Fruit fly (Drosophila melanogaster) whole organism, embryonic: Measurements from ENCODE around the gene AP-1sigma.

ENCODE experiments used
- ATbp ChIP-seq: fragments of 200-800 bp; sonication (Bioruptor generic); optimal IDR thresholded peaks from 2 replicates; lab custom pipeline; 2017; ENCODE audit warnings: missing biosample characterization, mild to moderate bottlenecking, missing genetic modification characterization, missing genetic modification reagents
- Ada2b ChIP-seq: fragments of 200-800 bp; sonication (Bioruptor generic); IDR thresholded peaks from 2 replicates; pipeline ENCODE4 v1.3.6; 2022; ENCODE audit warnings: missing biosample characterization, missing genetic modification characterization
- Bdp1 ChIP-seq: fragments of 200-800 bp; sonication (Bioruptor generic); optimal IDR thresholded peaks from 3 replicates; lab custom pipeline; 2016; ENCODE audit warnings: missing biosample characterization, missing genetic modification characterization
- BtbVII ChIP-seq: fragments of 200-800 bp; sonication (Bioruptor generic); optimal IDR thresholded peaks from 3 replicates; lab custom pipeline; 2017; ENCODE audit warnings: missing biosample characterization, mild to moderate bottlenecking, missing genetic modification characterization
- CG10147 ChIP-seq: fragments of 200-800 bp; sonication (Bioruptor generic); optimal IDR thresholded peaks from 2 replicates; lab custom pipeline; 2019; ENCODE audit warnings: missing biosample characterization, mild to moderate bottlenecking, missing genetic modification characterization, moderate library complexity
- CG10565 ChIP-seq: fragments of 200-800 bp; sonication (Bioruptor generic); optimal IDR thresholded peaks from 3 replicates; lab custom pipeline; 2016; ENCODE audit warnings: missing biosample characterization, mild to moderate bottlenecking, missing genetic modification characterization
- CG10979 ChIP-seq: fragments of 200-800 bp; sonication (Bioruptor generic); optimal IDR thresholded peaks from 2 replicates; lab custom pipeline; 2018; ENCODE audit warnings: missing biosample characterization, mild to moderate bottlenecking, missing genetic modification characterization, moderate library complexity
- CG12942 ChIP-seq: fragments of 200-800 bp; sonication (Bioruptor generic); optimal IDR thresholded peaks from 3 replicates; lab custom pipeline; 2016; ENCODE audit warnings: missing biosample characterization, missing genetic modification characterization
- CG13287 ChIP-seq: fragments of 200-800 bp; sonication (Bioruptor generic); IDR thresholded peaks from 2 replicates; pipeline ENCODE4 v1.3.6; 2022; ENCODE audit warnings: missing biosample characterization, missing genetic modification characterization; ENCODE audit not compliant: partially characterized antibody
- CG1647 ChIP-seq: fragments of 200-800 bp; sonication (Bioruptor generic); optimal IDR thresholded peaks from 3 replicates; lab custom pipeline; 2016; ENCODE audit warnings: missing biosample characterization, missing genetic modification characterization
- CG16815 ChIP-seq: fragments of 200-800 bp; sonication (Bioruptor generic); optimal IDR thresholded peaks from 3 replicates; lab custom pipeline; 2017; ENCODE audit warnings: missing biosample characterization, mild to moderate bottlenecking, missing genetic modification characterization
- CG17385 ChIP-seq: fragments of 200-800 bp; sonication (Bioruptor generic); optimal IDR thresholded peaks from 3 replicates; lab custom pipeline; 2018; ENCODE audit warnings: missing biosample characterization, mild to moderate bottlenecking, missing genetic modification characterization
- CG18011 ChIP-seq: fragments of 200-800 bp; sonication (Bioruptor generic); optimal IDR thresholded peaks from 2 replicates; lab custom pipeline; 2017; ENCODE audit warnings: missing biosample characterization, missing genetic modification characterization, mild to moderate bottlenecking, moderate library complexity, missing genotype
- CG3407 ChIP-seq: fragments of 200-800 bp; sonication (Bioruptor generic); optimal IDR thresholded peaks from 2 replicates; lab custom pipeline; 2018; ENCODE audit warnings: missing biosample characterization, mild to moderate bottlenecking, missing genetic modification characterization
- CG4360 ChIP-seq: fragments of 200-800 bp; sonication (Bioruptor generic); IDR thresholded peaks from 2 replicates; pipeline ENCODE4 v1.3.6; 2022; ENCODE audit warnings: missing biosample characterization, missing genetic modification characterization
- CG4730 ChIP-seq: fragments of 200-800 bp; sonication (Bioruptor generic); IDR thresholded peaks from 2 replicates; pipeline ENCODE4 v1.3.6; 2022; ENCODE audit warnings: missing biosample characterization, missing genetic modification characterization
- CG6854 ChIP-seq: fragments of 200-800 bp; sonication (Bioruptor generic); optimal IDR thresholded peaks from 3 replicates; lab custom pipeline; 2017; ENCODE audit warnings: missing biosample characterization, mild to moderate bottlenecking, missing genetic modification characterization
- CG7357 ChIP-seq: fragments of 200-800 bp; sonication (Bioruptor generic); IDR thresholded peaks from 3 replicates; pipeline ENCODE4 v1.3.6; 2022; ENCODE audit warnings: missing biosample characterization, missing genetic modification characterization
- CkIIα-i1 ChIP-seq: fragments of 200-800 bp; sonication (Bioruptor generic); IDR thresholded peaks from 2 replicates; pipeline ENCODE4 v1.3.6; 2022; ENCODE audit warnings: missing biosample characterization, missing genetic modification characterization
- Dek ChIP-seq: fragments of 200-800 bp; sonication (Bioruptor generic); optimal IDR thresholded peaks from 3 replicates; lab custom pipeline; 2019; ENCODE audit warnings: missing biosample characterization, mild to moderate bottlenecking, missing genetic modification characterization, moderate library complexity
- E2f2 ChIP-seq: fragments of 200-800 bp; sonication (Bioruptor generic); IDR thresholded peaks from 2 replicates; pipeline ENCODE4 v1.3.6; 2022; ENCODE audit warnings: missing biosample characterization, missing genetic modification characterization
- HLH3B ChIP-seq: fragments of 200-800 bp; sonication (Bioruptor generic); IDR thresholded peaks from 2 replicates; pipeline ENCODE4 v1.3.6; 2022; ENCODE audit warnings: missing biosample characterization, missing genetic modification characterization
- HLHmδ ChIP-seq: fragments of 200-800 bp; sonication (Bioruptor generic); optimal IDR thresholded peaks from 2 replicates; lab custom pipeline; 2018; ENCODE audit warnings: missing biosample characterization, mild to moderate bottlenecking, missing genetic modification characterization, moderate library complexity
- Hsf ChIP-seq: fragments of 200-800 bp; sonication (Bioruptor generic); optimal IDR thresholded peaks from 3 replicates; lab custom pipeline; 2016; ENCODE audit warnings: missing biosample characterization, missing genetic modification characterization
- MTF-1 ChIP-seq: fragments of 200-800 bp; sonication (Bioruptor generic); optimal IDR thresholded peaks from 2 replicates; lab custom pipeline; 2018; ENCODE audit warnings: missing biosample characterization, mild to moderate bottlenecking, missing genetic modification characterization, borderline replicate concordance
- Max ChIP-seq: fragments of 200-800 bp; sonication (Bioruptor generic); optimal IDR thresholded peaks from 2 replicates; lab custom pipeline; 2016; ENCODE audit warnings: missing biosample characterization, mild to moderate bottlenecking, missing genetic modification characterization
- Neu2 ChIP-seq: fragments of 200-800 bp; sonication (Bioruptor generic); optimal IDR thresholded peaks from 3 replicates; lab custom pipeline; 2016; ENCODE audit warnings: missing biosample characterization, missing genetic modification characterization, borderline replicate concordance
- Nf-YC ChIP-seq: fragments of 200-800 bp; optimal IDR thresholded peaks from 3 replicates; lab custom pipeline; 2019; ENCODE audit warnings: missing biosample characterization, mild to moderate bottlenecking, missing genetic modification characterization, moderate library complexity
- Rx ChIP-seq: fragments of 200-800 bp; sonication (Bioruptor generic); IDR thresholded peaks from 2 replicates; pipeline ENCODE4 v1.3.6; 2022; ENCODE audit warnings: missing biosample characterization, missing genetic modification characterization
- Spps ChIP-seq: fragments of 200-800 bp; sonication (Bioruptor generic); optimal IDR thresholded peaks from 2 replicates; lab custom pipeline; 2018; ENCODE audit warnings: missing biosample characterization, mild to moderate bottlenecking, missing genetic modification characterization
- Ssrp ChIP-seq: fragments of 200-800 bp; sonication (Bioruptor generic); optimal IDR thresholded peaks from 2 replicates; lab custom pipeline; 2018; ENCODE audit warnings: missing biosample characterization, mild to moderate bottlenecking, missing genetic modification characterization, moderate library complexity
- Taf1 ChIP-seq: fragments of 200-800 bp; sonication (Bioruptor generic); IDR thresholded peaks from 2 replicates; pipeline ENCODE4 v1.3.6; 2022; ENCODE audit warnings: missing biosample characterization, missing genetic modification characterization
- ap ChIP-seq: fragments of 200-800 bp; sonication (Bioruptor generic); IDR thresholded peaks from 2 replicates; pipeline ENCODE4 v1.3.6; 2022; ENCODE audit warnings: missing biosample characterization, missing genetic modification characterization
- bsh ChIP-seq, 2 experiments: fragments of 200-800 bp; sonication (Bioruptor generic); optimal IDR thresholded peaks; 2 replicates each; lab custom pipeline; 2017 to 2018; ENCODE audit warnings: mild to moderate bottlenecking in 2 of 2, missing biosample characterization in 2 of 2, missing genetic modification characterization in 2 of 2, moderate library complexity in 1 of 2
- cg ChIP-seq: fragments of 200-800 bp; sonication (Bioruptor generic); optimal IDR thresholded peaks from 3 replicates; lab custom pipeline; 2019; ENCODE audit warnings: missing biosample characterization, mild to moderate bottlenecking, missing genetic modification characterization, moderate library complexity
- danr ChIP-seq: fragments of 200-800 bp; sonication (Bioruptor generic); IDR thresholded peaks from 2 replicates; pipeline ENCODE4 v1.3.6; 2022; ENCODE audit warnings: missing biosample characterization, missing genetic modification characterization
- gce ChIP-seq: fragments of 200-800 bp; sonication (Bioruptor generic); IDR thresholded peaks from 3 replicates; pipeline ENCODE4 v1.3.6; 2022; ENCODE audit warnings: missing biosample characterization, missing genetic modification characterization
- grau ChIP-seq: fragments of 200-800 bp; optimal IDR thresholded peaks from 3 replicates; lab custom pipeline; 2019; ENCODE audit warnings: missing biosample characterization, mild to moderate bottlenecking, missing genetic modification characterization, moderate library complexity
- hth ChIP-seq: fragments of >200 bp; optimal IDR thresholded peaks from 2 replicates; lab custom pipeline; 2017; ENCODE audit warnings: inconsistent platforms
- mirr ChIP-seq: fragments of 200-800 bp; sonication (Bioruptor generic); optimal IDR thresholded peaks from 3 replicates; lab custom pipeline; 2018; ENCODE audit warnings: missing biosample characterization, mild to moderate bottlenecking, missing genetic modification characterization
- otp ChIP-seq: fragments of 200-800 bp; sonication (Bioruptor generic); IDR thresholded peaks from 3 replicates; pipeline ENCODE4, ENCODE4 v1.3.6; 2022; ENCODE audit warnings: missing biosample characterization, missing genetic modification characterization
- pho ChIP-seq: fragments of 200-800 bp; sonication (Bioruptor generic); optimal IDR thresholded peaks from 2 replicates; lab custom pipeline; 2016; ENCODE audit warnings: missing biosample characterization, missing genetic modification characterization
- phol ChIP-seq: fragments of 200-800 bp; sonication (Bioruptor generic); optimal IDR thresholded peaks from 3 replicates; lab custom pipeline; 2018; ENCODE audit warnings: missing biosample characterization, mild to moderate bottlenecking, missing genetic modification characterization, moderate library complexity
- pita ChIP-seq: fragments of 200-800 bp; sonication (Bioruptor generic); optimal IDR thresholded peaks from 2 replicates; lab custom pipeline; 2017; ENCODE audit warnings: missing biosample characterization, mild to moderate bottlenecking, missing genetic modification characterization
- ro ChIP-seq: fragments of 200-800 bp; sonication (Bioruptor generic); IDR thresholded peaks from 2 replicates; pipeline ENCODE4 v1.3.6; 2022; ENCODE audit warnings: missing biosample characterization, missing genetic modification characterization
- scrt ChIP-seq: fragments of 200-800 bp; sonication (Bioruptor generic); optimal IDR thresholded peaks from 2 replicates; lab custom pipeline; 2018; ENCODE audit warnings: missing biosample characterization, mild to moderate bottlenecking, missing genetic modification characterization, moderate library complexity
- sna ChIP-seq: fragments of 200-800 bp; sonication (Bioruptor generic); IDR thresholded peaks from 2 replicates; pipeline ENCODE4 v1.3.6; 2022; ENCODE audit warnings: missing biosample characterization, missing genetic modification characterization; ENCODE audit not compliant: partially characterized antibody
- tll ChIP-seq, 2 experiments: fragments of 200-800 bp in 1 of 2; fragments of >200 bp in 1 of 2; sonication (Bioruptor generic) in 1 of 2; optimal IDR thresholded peaks; 2 replicates each; lab custom pipeline; 2017 to 2019; ENCODE audit warnings: missing biosample characterization in 2 of 2, missing genetic modification characterization in 2 of 2, mild to moderate bottlenecking in 1 of 2, moderate library complexity in 1 of 2
- vnd ChIP-seq: fragments of 200-800 bp; sonication (Bioruptor generic); IDR thresholded peaks from 3 replicates; pipeline ENCODE4 v1.3.6; 2022; ENCODE audit warnings: missing biosample characterization, missing genetic modification characterization; ENCODE audit not compliant: partially characterized antibody
- zfh1 ChIP-seq: fragments of 200-800 bp; sonication (Bioruptor generic); IDR thresholded peaks from 3 replicates; pipeline ENCODE4 v1.3.6; 2022; ENCODE audit warnings: missing biosample characterization, missing genetic modification characterization

The AP-1sigma gene

DNA sequence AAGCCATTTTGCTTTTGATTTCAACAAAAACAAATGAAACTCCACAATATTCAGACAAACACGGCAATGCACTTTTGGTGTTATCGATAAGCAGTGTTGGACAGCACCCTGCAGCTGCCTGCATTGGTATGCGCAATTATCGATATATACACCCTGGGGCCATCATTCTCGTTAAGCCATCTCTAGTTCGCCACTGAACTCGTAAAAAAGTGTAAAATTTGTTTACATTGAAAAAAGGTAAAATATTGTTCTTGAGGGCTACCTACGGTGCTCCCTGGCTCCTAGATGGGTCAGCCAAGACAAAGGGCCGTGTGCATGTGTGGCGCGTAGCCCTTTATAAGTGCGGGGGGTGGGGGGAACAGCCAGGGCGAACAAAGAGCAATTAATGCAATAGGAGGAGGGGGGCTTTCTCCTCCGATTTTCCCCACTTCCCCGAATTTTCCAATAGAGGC lies 28.1 kb downstream of the AP-1sigma start, which contains the start of the genes CG13603 and CG5902 (continued):
- TF ChIP-seq CG18011 (GFP tag; lab: Kevin White, UChicago) (peak; percentile 45), CG16815 (no peak), CG10979 (tag; lab: Kevin White, UChicago) (peak; percentile 29), Bdp1 (GFP tag; lab: Kevin White, UChicago) (no peak), Dek (tag; lab: Kevin White, UChicago) (no peak), CG7357 (GFP tag; lab: Robert Waterston, UW) (no peak), CG3407 (GFP tag; lab: Kevin White, UChicago) (no peak), CG4360 (GFP tag; lab: Robert Waterston, UW) (peak; percentile 41; the same call in 1 of the 2 replicates), Max (GFP tag; lab: Kevin White, UChicago) (no peak), pita (GFP tag; lab: Kevin White, UChicago) (no peak), scrt (GFP tag; lab: Kevin White, UChicago) (no peak), CG6854 (no peak), tll (GFP tag; optimal IDR thresholded peaks at IDR 0.05; lab: Kevin White, UChicago) (no peak), gce (0 out of 3 replicates have a peak, but pooled peaks have one; percentile 9), CG13287 (peak; percentile 85), E2f2 (GFP tag; lab: Robert Waterston, UW) (peak; percentile 25; the same call in 1 of the 2 replicates), CG10147 (GFP tag; lab: Kevin White, UChicago) (no peak), CkIIα-i1 (GFP tag; lab: Robert Waterston, UW) (no peak), sna (peak; percentile 65), HLH3B (GFP tag; lab: Robert Waterston, UW) (peak; percentile 48; the same call in 1 of the 2 replicates), phol (tag; lab: Kevin White, UChicago) (peak; percentile 69), mirr (GFP tag; lab: Kevin White, UChicago) (no peak), Nf-YC (tag; lab: Kevin White, UChicago) (no peak), otp (GFP tag; lab: Robert Waterston, UW) (peak; percentile 50; the same call in 1 of the 3 replicates), danr (no peak), CG12942 (GFP tag; lab: Kevin White, UChicago) (peak; percentile 39), CG10565 (GFP tag; lab: Kevin White, UChicago) (no peak), Rx (no peak), CG1647 (GFP tag; lab: Kevin White, UChicago) (no peak), BtbVII (GFP tag; lab: Kevin White, UChicago) (peak; percentile 6), Spps (tag; lab: Kevin White, UChicago) (peak; percentile 23), bsh (GFP tag; optimal IDR thresholded peaks at IDR 0.05; lab: Kevin White, UChicago) (peak in 1 of 2 experiments; percentile 17), CG4730 (GFP tag; lab: Robert Waterston, UW) (no peak), ATbp (GFP tag; lab: Kevin White, UChicago) (no peak), CG17385 (GFP tag; lab: Kevin White, UChicago) (no peak), Ada2b (GFP tag; lab: Robert Waterston, UW) (no peak), Hsf (peak; percentile 59), hth (lab: Kevin White, UChicago) (no peak), grau (no peak), Neu2 (GFP tag; lab: Kevin White, UChicago) (no peak), pho (GFP tag; lab: Kevin White, UChicago) (peak; percentile 52), Ssrp (no peak), MTF-1 (peak; percentile 28), Taf1 (GFP tag; lab: Robert Waterston, UW) (no peak), ap (GFP tag; lab: Robert Waterston, UW) (no peak), ro (GFP tag; lab: Robert Waterston, UW) (no peak), vnd (GFP tag; lab: Robert Waterston, UW) (peak; percentile 72), cg (GFP tag; lab: Kevin White, UChicago) (peak; percentile 59), HLHmδ (GFP tag; lab: Kevin White, UChicago) (no peak), zfh1 (no peak; the same call in 2 of the 3 replicates)
